Fruit fly (Drosophila melanogaster): Measurements from ENCODE around the gene knk.

knk gene

dm6 chr3R:10100498-10101196, 24.8 kb downstream of the knk start (continued):
- TF ChIP-seq CG18262 (tag; optimal IDR thresholded peaks at IDR 0.05): peak; percentile 4
- no peak for TF ChIP-seq CG9797 (GFP tag; optimal IDR thresholded peaks at IDR 0.05)
- TF ChIP-seq CG15479 (GFP tag; optimal IDR thresholded peaks at IDR 0.05): no peak
- TF ChIP-seq CG12155 (GFP tag; optimal IDR thresholded peaks at IDR 0.05): peak; percentile 27
- TF ChIP-seq CG9609 (GFP tag; optimal IDR thresholded peaks at IDR 0.05): no peak
- no peak for TF ChIP-seq CG6654 (GFP tag; optimal IDR thresholded peaks at IDR 0.05)
- no peak for TF ChIP-seq disco-r (GFP tag; optimal IDR thresholded peaks at IDR 0.05)
- no peak for TF ChIP-seq sna (GFP tag; IDR thresholded peaks at IDR 0.05; ENCODE audit: partially characterized antibody)
- TF ChIP-seq CG1792 (GFP tag; optimal IDR thresholded peaks at IDR 0.05): no peak
- TF ChIP-seq CG9437 (GFP tag; optimal IDR thresholded peaks at IDR 0.05): no peak
- no peak for TF ChIP-seq toy (GFP tag; IDR thresholded peaks at IDR 0.05)
- TF ChIP-seq CG17328 (GFP tag; IDR thresholded peaks at IDR 0.05): no peak
- TF ChIP-seq CG7357 (GFP tag; IDR thresholded peaks at IDR 0.05): no peak
- TF ChIP-seq lola (GFP tag; optimal IDR thresholded peaks at IDR 0.05): no peak
- peak; percentile 1 for TF ChIP-seq dmrt99B (tag; optimal IDR thresholded peaks at IDR 0.05)
- no peak for TF ChIP-seq BtbVII (GFP tag; optimal IDR thresholded peaks at IDR 0.05)
- no peak for TF ChIP-seq nom (GFP tag; optimal IDR thresholded peaks at IDR 0.05)
- TF ChIP-seq lbe (GFP tag; optimal IDR thresholded peaks at IDR 0.05): no peak
- TF ChIP-seq CG12391 (tag; optimal IDR thresholded peaks at IDR 0.05): peak; percentile 11
- peak; percentile 13 to 19 for TF ChIP-seq Pdp1 (GFP tag; optimal IDR thresholded peaks at IDR 0.05)
- peak; percentile 43; the same call in 1 of the 3 replicates for TF ChIP-seq Opbp (GFP tag; IDR thresholded peaks at IDR 0.05; ENCODE audit: partially characterized antibody)
- TF ChIP-seq Sry-δ (GFP tag; optimal IDR thresholded peaks at IDR 0.05): no peak
- TF ChIP-seq ro (GFP tag; IDR thresholded peaks at IDR 0.05): no peak
- TF ChIP-seq Dbx (GFP tag; IDR thresholded peaks at IDR 0.05): peak; percentile 77; the same call in 2 of the 3 replicates
- no peak for TF ChIP-seq Ada2b (GFP tag; IDR thresholded peaks at IDR 0.05)
- TF ChIP-seq nerfin-2 (GFP tag; IDR thresholded peaks at IDR 0.05; ENCODE audit: partially characterized antibody): peak; percentile 29; the same call in 1 of the 2 replicates
- no peak for TF ChIP-seq CG12104 (GFP tag; optimal IDR thresholded peaks at IDR 0.05)
- peak; percentile 40; the same call in 1 of the 2 replicates for TF ChIP-seq CG14014 (GFP tag; IDR thresholded peaks at IDR 0.05)
- TF ChIP-seq H15 (GFP tag; IDR thresholded peaks at IDR 0.05): 0 out of 3 replicates have a peak, but pooled peaks have one; percentile 53
- TF ChIP-seq Blimp-1 (GFP tag; optimal IDR thresholded peaks at IDR 0.05): no peak
- no peak for TF ChIP-seq row (GFP tag; IDR thresholded peaks at IDR 0.05)
- TF ChIP-seq Jarid2 (GFP tag; optimal IDR thresholded peaks at IDR 0.05): no peak
- no peak for TF ChIP-seq z (GFP tag; IDR thresholded peaks at IDR 0.05)
- TF ChIP-seq CG14050 (GFP tag; IDR thresholded peaks at IDR 0.05): no peak
- TF ChIP-seq BEAF-32 (GFP tag; optimal IDR thresholded peaks at IDR 0.05): no peak
- TF ChIP-seq CG12659 (GFP tag; optimal IDR thresholded peaks at IDR 0.05): peak; percentile 52
- peak; percentile 78 for TF ChIP-seq CG7987 (GFP tag; optimal IDR thresholded peaks at IDR 0.05)
- TF ChIP-seq oc (tag; optimal IDR thresholded peaks at IDR 0.05): no peak
- no peak for TF ChIP-seq CG15601 (tag; optimal IDR thresholded peaks at IDR 0.05)
- no peak for TF ChIP-seq CG17361 (GFP tag; IDR thresholded peaks at IDR 0.05)
- TF ChIP-seq GATAe (GFP tag; conservative IDR thresholded peaks at IDR 0.05): no peak
- peak; percentile 45 for TF ChIP-seq CG1603 (tag; optimal IDR thresholded peaks at IDR 0.05)
- peak; percentile 43; the same call in 1 of the 3 replicates for TF ChIP-seq tgo (GFP tag; IDR thresholded peaks at IDR 0.05)
- peak; percentile 6 for TF ChIP-seq CG10543 (GFP tag; optimal IDR thresholded peaks at IDR 0.05)
- no peak for TF ChIP-seq so (GFP tag; IDR thresholded peaks at IDR 0.05)
- no peak for TF ChIP-seq CG15011 (GFP tag; optimal IDR thresholded peaks at IDR 0.05)
- TF ChIP-seq CG8290 (GFP tag; optimal IDR thresholded peaks at IDR 0.05): no peak
- TF ChIP-seq CG8290 (tag; optimal IDR thresholded peaks at IDR 0.05): peak in 1 of 2 experiments; percentile 70
- TF ChIP-seq Adf1 (GFP tag; IDR thresholded peaks at IDR 0.05): peak; percentile 32; the same call in 1 of the 2 replicates

Measured in whole organism, embryonic.